Worm (Caenorhabditis elegans) whole organism, L4 larva: Measurements from ENCODE around the gene F20D6.1.
A peak's percentile ranks its signal among the peaks of the same experiment; 100 is the strongest.

ENCODE experiments used
- F26F4.8 ChIP-seq: fragments of 200-800 bp; sonication (Bioruptor generic); conservative IDR thresholded peaks from 2 replicates; pipeline ENCODE4 v1.3.6; 2022; ENCODE audit warnings: missing genetic modification characterization, missing compliant biosample characterization
- F37D6.2 ChIP-seq: sonication (generic microtip); optimal IDR thresholded peaks from 2 replicates; lab custom pipeline; 2016; ENCODE audit warnings: mild to moderate bottlenecking, missing genetic modification characterization, missing compliant biosample characterization
- R02D3.7 ChIP-seq: fragments of 150-350 bp; sonication (generic microtip); optimal IDR thresholded peaks from 3 replicates; lab custom pipeline; 2014; ENCODE audit warnings: missing biosample characterization, missing genetic modification characterization
- T20F7.1 ChIP-seq: fragments of 200-800 bp; sonication (Bioruptor generic); optimal IDR thresholded peaks from 2 replicates; lab custom pipeline; 2018; ENCODE audit warnings: mild to moderate bottlenecking, missing genetic modification characterization, missing compliant biosample characterization
- Y105C5A.15 ChIP-seq: fragments of 200-800 bp; sonication (Bioruptor generic); IDR thresholded peaks from 2 replicates; pipeline ENCODE4 v1.3.6; 2022; ENCODE audit warnings: missing genetic modification characterization, missing compliant biosample characterization
- Y48G9A.11 ChIP-seq: fragments of 200-800 bp; sonication (Bioruptor generic); IDR thresholded peaks from 2 replicates; pipeline ENCODE4 v1.3.6; 2022; ENCODE audit warnings: missing genetic modification reagents, missing genetic modification characterization, missing compliant biosample characterization
- Y75B8A.6 ChIP-seq: fragments of 200-800 bp; sonication (Bioruptor generic); IDR thresholded peaks from 2 replicates; pipeline ENCODE4 v1.3.6; 2022; ENCODE audit warnings: missing genetic modification reagents, missing genetic modification characterization, missing compliant biosample characterization
- ZK337.2 ChIP-seq: fragments of 200-800 bp; sonication (Bioruptor generic); IDR thresholded peaks from 2 replicates; pipeline ENCODE4 v1.3.6; 2022; ENCODE audit warnings: missing genetic modification reagents, missing genetic modification characterization, missing compliant biosample characterization
- aha-1 ChIP-seq: fragments of 150-350 bp; peaks from one replicate; lab custom pipeline; 2014; ENCODE audit warnings: missing biosample characterization, missing genetic modification characterization
- arid-1 ChIP-seq: fragments of 200-800 bp; sonication (Bioruptor generic); conservative IDR thresholded peaks from 2 replicates; pipeline ENCODE4 v1.3.6; 2022; ENCODE audit warnings: missing genetic modification reagents, missing genetic modification characterization, missing compliant biosample characterization
- attf-4 ChIP-seq: sonication (generic microtip); optimal IDR thresholded peaks from 3 replicates; lab custom pipeline; 2017; ENCODE audit warnings: missing biosample characterization, missing genetic modification characterization
- ceh-20 ChIP-seq: fragments of 200-800 bp; sonication (Bioruptor generic); IDR thresholded peaks from 2 replicates; pipeline ENCODE4 v1.3.6; 2022; ENCODE audit warnings: missing genetic modification reagents, missing genetic modification characterization, missing compliant biosample characterization
- ceh-32 ChIP-seq: sonication (generic microtip); optimal IDR thresholded peaks from 2 replicates; lab custom pipeline; 2016; ENCODE audit warnings: mild to moderate bottlenecking, missing genetic modification characterization, missing compliant biosample characterization; ENCODE audit not compliant: poor library complexity
- ceh-44 ChIP-seq: fragments of 200-800 bp; sonication (Bioruptor generic); IDR thresholded peaks from 2 replicates; pipeline ENCODE4 v1.3.6; 2022; ENCODE audit warnings: missing genetic modification reagents, missing genetic modification characterization, missing compliant biosample characterization
- ceh-62 ChIP-seq: sonication (generic microtip); optimal IDR thresholded peaks from 2 replicates; lab custom pipeline; 2017; ENCODE audit warnings: missing biosample characterization, missing genetic modification characterization
- ceh-82 ChIP-seq: sonication (generic microtip); optimal IDR thresholded peaks from 2 replicates; lab custom pipeline; 2017; ENCODE audit warnings: missing biosample characterization, missing genetic modification characterization
- ces-1 ChIP-seq: fragments of 150-350 bp; sonication (generic microtip); optimal IDR thresholded peaks from 4 replicates; lab custom pipeline; 2014; ENCODE audit warnings: missing biosample characterization, missing genetic modification reagents, missing genetic modification characterization
- cey-2 ChIP-seq: sonication (generic microtip); optimal IDR thresholded peaks from 3 replicates; lab custom pipeline; 2017; ENCODE audit warnings: missing genetic modification characterization, mild to moderate bottlenecking, missing compliant biosample characterization, antibody characterized with exemption, borderline replicate concordance; ENCODE audit not compliant: insufficient read depth
- ctbp-1 ChIP-seq: fragments of 200-800 bp; sonication (Bioruptor generic); IDR thresholded peaks from 2 replicates; pipeline ENCODE4 v1.3.6; 2022; ENCODE audit warnings: missing genetic modification reagents, missing genetic modification characterization, missing compliant biosample characterization
- daf-16 ChIP-seq, 3 experiments: sonication (generic microtip); optimal IDR thresholded peaks; 2 replicates each; lab custom pipeline; 2016 to 2017; ENCODE audit warnings: missing genetic modification characterization in 3 of 3, missing genetic modification reagents in 3 of 3, mild to moderate bottlenecking in 2 of 3, missing compliant biosample characterization in 2 of 3, missing biosample characterization in 1 of 3, moderate library complexity in 1 of 3
- daf-19 ChIP-seq: fragments of 200-800 bp; sonication (Bioruptor generic); conservative IDR thresholded peaks from 2 replicates; pipeline ENCODE4 v1.3.6; 2022; ENCODE audit warnings: missing genetic modification characterization, missing compliant biosample characterization
- dmd-6 ChIP-seq: fragments of 200-800 bp; sonication (Bioruptor generic); IDR thresholded peaks from 2 replicates; pipeline ENCODE4 v1.3.6; 2022; ENCODE audit warnings: missing genetic modification reagents, missing genetic modification characterization, missing compliant biosample characterization
- dpl-1 ChIP-seq: fragments of 150-350 bp; optimal IDR thresholded peaks from 2 replicates; lab custom pipeline; 2014; ENCODE audit warnings: missing biosample characterization, missing genetic modification reagents, missing genetic modification characterization
- dve-1 ChIP-seq: sonication (generic microtip); optimal IDR thresholded peaks from 2 replicates; lab custom pipeline; 2017; ENCODE audit warnings: antibody characterized with exemption, mild to moderate bottlenecking, missing genetic modification characterization, missing compliant biosample characterization; ENCODE audit not compliant: insufficient read depth
- egl-27 ChIP-seq: sonication (generic microtip); optimal IDR thresholded peaks from 3 replicates; lab custom pipeline; 2017; ENCODE audit warnings: missing biosample characterization, missing genetic modification reagents, missing genetic modification characterization
- fkh-10 ChIP-seq: fragments of 150-350 bp; optimal IDR thresholded peaks from 2 replicates; lab custom pipeline; 2014; ENCODE audit warnings: missing biosample characterization, missing genetic modification reagents, missing genetic modification characterization
- fos-1 ChIP-seq: fragments of 150-350 bp; optimal IDR thresholded peaks from 2 replicates; lab custom pipeline; 2014; ENCODE audit warnings: missing biosample characterization, missing genetic modification characterization
- gei-8 ChIP-seq: fragments of 200-800 bp; sonication (Bioruptor generic); optimal IDR thresholded peaks from 2 replicates; lab custom pipeline; 2018; ENCODE audit warnings: mild to moderate bottlenecking, missing genetic modification characterization, missing compliant biosample characterization
- hif-1 ChIP-seq, 2 experiments: sonication (generic microtip); optimal IDR thresholded peaks; 2 replicates each; lab custom pipeline; 2016 to 2017; ENCODE audit warnings: missing compliant biosample characterization in 2 of 2, missing genetic modification characterization in 2 of 2, missing genetic modification reagents in 2 of 2, missing genotype in 2 of 2, mild to moderate bottlenecking in 1 of 2
- hmg-1.1 ChIP-seq: fragments of 200-800 bp; sonication (Bioruptor generic); IDR thresholded peaks from 2 replicates; pipeline ENCODE4 v1.3.6; 2022; ENCODE audit warnings: missing genetic modification reagents, missing genetic modification characterization, missing compliant biosample characterization
- jun-1 ChIP-seq: fragments of 150-350 bp; optimal IDR thresholded peaks from 2 replicates; lab custom pipeline; 2014; ENCODE audit warnings: missing biosample characterization, missing genetic modification reagents, missing genetic modification characterization
- lin-1 ChIP-seq: fragments of 200-800 bp; sonication (Bioruptor generic); IDR thresholded peaks from 2 replicates; pipeline ENCODE4 v1.3.6; 2022; ENCODE audit warnings: missing genetic modification reagents, missing genetic modification characterization, missing compliant biosample characterization
- lin-13 ChIP-seq: fragments of 150-350 bp; optimal IDR thresholded peaks from 2 replicates; lab custom pipeline; 2014; ENCODE audit warnings: missing biosample characterization, missing genetic modification reagents, missing genetic modification characterization
- lsy-2 ChIP-seq, 2 experiments: fragments of 150-350 bp in 1 of 2; sonication (generic microtip) in 1 of 2; optimal IDR thresholded peaks; 2 replicates each; lab custom pipeline; 2014 to 2017; ENCODE audit warnings: missing biosample characterization in 2 of 2, missing genetic modification characterization in 2 of 2
- madf-5 ChIP-seq, 2 experiments: fragments of 200-800 bp; sonication (Bioruptor generic); IDR thresholded peaks; 2 replicates each; pipeline ENCODE4 v1.3.6; 2022; ENCODE audit warnings: missing compliant biosample characterization in 2 of 2, missing genetic modification characterization in 2 of 2
- mxl-2 ChIP-seq: fragments of 200-800 bp; sonication (Bioruptor generic); conservative IDR thresholded peaks from 2 replicates; pipeline ENCODE4 v1.3.6; 2022; ENCODE audit warnings: missing genetic modification reagents, missing genetic modification characterization, missing compliant biosample characterization
- mxl-3 ChIP-seq: fragments of 200-800 bp; sonication (Bioruptor generic); optimal IDR thresholded peaks from 2 replicates; lab custom pipeline; 2018; ENCODE audit warnings: mild to moderate bottlenecking, missing genetic modification characterization, missing compliant biosample characterization
- nhr-102 ChIP-seq: sonication (generic microtip); optimal IDR thresholded peaks from 2 replicates; lab custom pipeline; 2016; ENCODE audit warnings: mild to moderate bottlenecking, missing genetic modification characterization, moderate library complexity, missing compliant biosample characterization
- nhr-237 ChIP-seq: sonication (generic microtip); optimal IDR thresholded peaks from 2 replicates; lab custom pipeline; 2017; ENCODE audit warnings: missing biosample characterization, missing genetic modification characterization
- nhr-25 ChIP-seq: sonication (generic microtip); optimal IDR thresholded peaks from 2 replicates; lab custom pipeline; 2017; ENCODE audit warnings: missing genetic modification characterization, mild to moderate bottlenecking, missing compliant biosample characterization, antibody characterized with exemption, moderate library complexity, borderline replicate concordance; ENCODE audit not compliant: insufficient read depth
- nhr-41 ChIP-seq: fragments of 200-800 bp; sonication (Bioruptor generic); IDR thresholded peaks from 2 replicates; pipeline ENCODE4 v1.3.6; 2022; ENCODE audit warnings: missing genetic modification reagents, missing genetic modification characterization, missing compliant biosample characterization
- nhr-42 ChIP-seq: fragments of 200-800 bp; sonication (Bioruptor generic); IDR thresholded peaks from 2 replicates; pipeline ENCODE4 v1.3.6; 2022; ENCODE audit warnings: missing genetic modification characterization, missing compliant biosample characterization
- php-3 ChIP-seq: fragments of 200-800 bp; sonication (Bioruptor generic); IDR thresholded peaks from 2 replicates; pipeline ENCODE4 v1.3.6; 2022; ENCODE audit warnings: missing genetic modification reagents, missing genetic modification characterization, missing compliant biosample characterization
- skn-1 ChIP-seq: fragments of 150-350 bp; optimal IDR thresholded peaks from 2 replicates; lab custom pipeline; 2014; ENCODE audit warnings: missing biosample characterization, missing genetic modification characterization
- spr-1 ChIP-seq: sonication (generic microtip); optimal IDR thresholded peaks from 2 replicates; lab custom pipeline; 2016; ENCODE audit warnings: mild to moderate bottlenecking, missing genetic modification characterization, missing compliant biosample characterization
- spr-3 ChIP-seq: fragments of 200-800 bp; sonication (Bioruptor generic); optimal IDR thresholded peaks from 2 replicates; lab custom pipeline; 2018; ENCODE audit warnings: mild to moderate bottlenecking, missing genetic modification characterization, missing compliant biosample characterization
- tag-97 ChIP-seq: fragments of 200-800 bp; sonication (Bioruptor generic); IDR thresholded peaks from 2 replicates; pipeline ENCODE4 v1.3.6; 2022; ENCODE audit warnings: missing genetic modification characterization, missing compliant biosample characterization
- unc-39 ChIP-seq: sonication (generic microtip); optimal IDR thresholded peaks from 2 replicates; lab custom pipeline; 2017; ENCODE audit warnings: missing biosample characterization, missing genetic modification characterization
- zip-2 ChIP-seq: fragments of 150-350 bp; optimal IDR thresholded peaks from 2 replicates; lab custom pipeline; 2014; ENCODE audit warnings: missing biosample characterization, missing genetic modification characterization
- ztf-11 ChIP-seq: fragments of 150-350 bp; optimal IDR thresholded peaks from 2 replicates; lab custom pipeline; 2014; ENCODE audit warnings: missing biosample characterization, missing genetic modification characterization
- ztf-7 ChIP-seq: fragments of 150-350 bp; optimal IDR thresholded peaks from 2 replicates; lab custom pipeline; 2014; ENCODE audit warnings: missing biosample characterization, missing genetic modification characterization

Gene F20D6.1

DNA sequence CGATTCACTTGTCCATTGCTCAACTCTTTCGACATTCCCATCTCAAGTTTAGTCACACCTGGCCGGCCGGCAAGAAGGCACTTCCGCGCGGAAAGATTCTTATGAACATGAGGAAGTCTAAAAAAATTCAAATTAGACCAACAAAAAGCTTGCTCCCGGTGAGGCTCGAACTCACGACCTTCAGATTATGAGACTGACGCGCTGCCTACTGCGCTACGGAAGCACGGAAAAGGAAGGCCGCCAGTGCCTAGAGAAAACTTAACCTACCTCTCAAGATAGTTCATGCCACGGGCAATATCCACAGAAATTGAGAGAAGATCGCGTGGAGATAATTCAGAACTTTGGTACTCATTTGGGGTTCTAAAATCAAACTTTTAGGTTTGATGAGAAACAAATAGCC, 39.5 kb downstream of the F20D6.1 start (continued):
- no peak for TF ChIP-seq Y48G9A.11 (GFP tag; lab: Robert Waterston, UW)
- no peak for TF ChIP-seq nhr-102
- 0 out of 2 replicates have a peak, but pooled peaks have one; percentile 29 for TF ChIP-seq hmg-1.1 (GFP tag; lab: Robert Waterston, UW)
- no peak for TF ChIP-seq nhr-237
- no peak for TF ChIP-seq Y105C5A.15 (GFP tag; lab: Robert Waterston, UW)
- TF ChIP-seq dve-1 (tag; lab: Kevin White, UChicago): no peak
- no peak for TF ChIP-seq daf-19 (GFP tag; lab: Robert Waterston, UW)
- no peak for TF ChIP-seq skn-1 (tag; lab: Kevin White, UChicago)
- no peak for TF ChIP-seq ztf-11
- TF ChIP-seq F37D6.2 (tag; lab: Kevin White, UChicago): no peak
- no peak for TF ChIP-seq spr-3 (GFP tag; lab: Kevin White, UChicago)
- TF ChIP-seq ces-1 (GFP tag; lab: Kevin White, UChicago): no peak
- no peak for TF ChIP-seq ztf-7
- no peak for TF ChIP-seq attf-4 (tag; lab: Kevin White, UChicago)
- TF ChIP-seq ceh-82: no peak
- TF ChIP-seq fos-1 (tag; lab: Kevin White, UChicago): no peak
- no peak for TF ChIP-seq ctbp-1 (GFP tag; lab: Robert Waterston, UW)
- no peak for TF ChIP-seq T20F7.1 (GFP tag; lab: Kevin White, UChicago)
- no peak for TF ChIP-seq jun-1 (tag; lab: Kevin White, UChicago)
- no peak for TF ChIP-seq mxl-2
- 0 out of 4 replicates have a peak, but pooled peaks have one; percentile 38 for TF ChIP-seq madf-5 (GFP tag; IDR thresholded peaks at IDR 0.05; lab: Robert Waterston, UW)
- TF ChIP-seq R02D3.7 (tag; lab: Kevin White, UChicago): no peak
- no peak for TF ChIP-seq egl-27
- TF ChIP-seq tag-97 (GFP tag; lab: Robert Waterston, UW): no peak
- no peak for TF ChIP-seq dpl-1 (GFP tag; lab: Kevin White, UChicago)
- TF ChIP-seq ceh-32: no peak
- TF ChIP-seq nhr-41 (GFP tag; lab: Robert Waterston, UW): no peak
- TF ChIP-seq aha-1 (tag; lab: Kevin White, UChicago): peak; percentile 54
- TF ChIP-seq gei-8 (GFP tag; lab: Kevin White, UChicago): no peak
- TF ChIP-seq nhr-25 (tag; lab: Kevin White, UChicago): no peak
- peak; percentile 52 for TF ChIP-seq dmd-6 (GFP tag; lab: Robert Waterston, UW)
- no peak for TF ChIP-seq daf-16 (GFP tag; optimal IDR thresholded peaks at IDR 0.05; lab: Kevin White, UChicago)
- TF ChIP-seq daf-16 (tag; optimal IDR thresholded peaks at IDR 0.05; lab: Kevin White, UChicago): peak; percentile 33
- TF ChIP-seq mxl-3 (GFP tag; lab: Kevin White, UChicago): peak; percentile 18
- TF ChIP-seq arid-1: no peak
- no peak for TF ChIP-seq ceh-62 (tag; lab: Kevin White, UChicago)
- no peak for TF ChIP-seq lsy-2 (tag; optimal IDR thresholded peaks at IDR 0.05; lab: Kevin White, UChicago)
- no peak for TF ChIP-seq fkh-10
- no peak for TF ChIP-seq php-3 (GFP tag; lab: Robert Waterston, UW)
- TF ChIP-seq spr-1 (tag; lab: Kevin White, UChicago): no peak
- no peak for TF ChIP-seq lin-13 (GFP tag; lab: Kevin White, UChicago)
- no peak for TF ChIP-seq unc-39 (tag; lab: Kevin White, UChicago)
- 0 out of 2 replicates have a peak, but pooled peaks have one; percentile 21 for TF ChIP-seq F26F4.8
- no peak for TF ChIP-seq hif-1 (tag; optimal IDR thresholded peaks at IDR 0.05; lab: Kevin White, UChicago)
- peak; percentile 53; the same call in 1 of the 2 replicates for TF ChIP-seq ceh-44 (GFP tag; lab: Robert Waterston, UW)
- TF ChIP-seq zip-2 (tag; lab: Kevin White, UChicago): no peak
- no peak for TF ChIP-seq lin-1 (GFP tag; lab: Robert Waterston, UW)
- no peak for TF ChIP-seq nhr-42
- TF ChIP-seq cey-2: no peak
- no peak for TF ChIP-seq Y75B8A.6 (GFP tag; lab: Robert Waterston, UW)
- TF ChIP-seq ceh-20 (GFP tag; lab: Robert Waterston, UW): no peak
- peak; percentile 26; the same call in 1 of the 2 replicates for TF ChIP-seq ZK337.2 (GFP tag; lab: Robert Waterston, UW)
